Worm (Caenorhabditis elegans): ENCODE data around the gene srap-1.

The srap-1 gene

DNA sequence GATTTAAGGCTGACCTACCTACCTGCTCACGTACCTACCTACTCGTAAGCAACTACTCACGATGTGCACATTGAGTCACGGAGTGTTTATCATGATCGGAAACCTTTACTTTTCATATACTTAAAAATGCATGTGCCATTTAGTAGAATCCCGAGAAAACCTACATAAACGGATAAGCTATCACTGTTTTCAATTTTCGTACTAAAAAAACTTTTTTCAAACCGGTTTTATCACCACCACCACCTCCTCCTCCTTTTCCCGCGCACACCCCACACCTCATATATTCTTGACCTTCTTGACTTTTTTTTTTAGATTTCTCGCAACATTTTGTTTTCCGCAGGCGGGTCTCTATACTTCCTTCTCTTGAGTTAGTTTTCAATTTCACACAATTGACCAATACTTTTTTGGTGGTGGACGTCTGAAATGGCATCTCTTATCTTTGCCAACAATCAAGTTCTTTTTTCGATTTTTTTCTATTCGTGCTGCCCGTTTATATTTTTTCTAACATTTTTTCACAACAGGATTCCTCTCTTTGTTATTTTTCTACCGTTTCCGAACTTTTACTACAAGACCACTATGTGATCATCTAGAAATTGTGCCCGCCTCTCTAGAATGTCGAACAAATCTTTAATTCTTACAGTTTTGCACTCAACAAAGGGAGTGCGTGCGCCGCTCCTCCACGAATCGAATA lies at the start of gene srap-1:
Gene srap-1, plus strand, starts transcription at position 641 of the 691 bp plus-strand sequence.
- TF ChIP-seq ceh-39 (tag; optimal IDR thresholded peaks at IDR 0.05) (no peak), elt-3 (tag; optimal IDR thresholded peaks at IDR 0.05) (no peak), unc-62 (GFP tag; optimal IDR thresholded peaks at IDR 0.05) (no peak), snpc-4 (tag; optimal IDR thresholded peaks at IDR 0.05) (no peak), ceh-83 (GFP tag; optimal IDR thresholded peaks at IDR 0.05) (no peak), mls-2 (tag; optimal IDR thresholded peaks at IDR 0.05) (no peak), blmp-1 (tag; optimal IDR thresholded peaks at IDR 0.05) (no peak), elt-1 (tag; optimal IDR thresholded peaks at IDR 0.05; ENCODE audit: borderline replicate concordance, insufficient read depth) (no peak), tbx-8 (GFP tag; optimal IDR thresholded peaks at IDR 0.05) (no peak), lin-32 (GFP tag; optimal IDR thresholded peaks at IDR 0.05) (no peak), sem-2 (GFP tag; optimal IDR thresholded peaks at IDR 0.05) (no peak), zip-8 (tag; optimal IDR thresholded peaks at IDR 0.05) (no peak), unc-39 (tag; optimal IDR thresholded peaks at IDR 0.05) (no peak), ham-2 (GFP tag; optimal IDR thresholded peaks at IDR 0.05) (no peak), lin-13 (tag; optimal IDR thresholded peaks at IDR 0.05) (no peak), ces-1 (GFP tag; optimal IDR thresholded peaks at IDR 0.05) (no peak), nhr-237 (tag; optimal IDR thresholded peaks at IDR 0.05) (no peak), sptf-1 (tag; optimal IDR thresholded peaks at IDR 0.05) (no peak), hlh-1 (tag; optimal IDR thresholded peaks at IDR 0.05) (no peak), nhr-28 (tag; optimal IDR thresholded peaks at IDR 0.05) (no peak)

ce11 chrII:11153800-11154199 lies 49.2 kb upstream of the srap-1 start:
- TF ChIP-seq lsy-2 (tag; optimal IDR thresholded peaks at IDR 0.05) (no peak), blmp-1 (tag; optimal IDR thresholded peaks at IDR 0.05) (no peak), nhr-237 (tag; optimal IDR thresholded peaks at IDR 0.05) (no peak), ztf-11 (tag; optimal IDR thresholded peaks at IDR 0.05) (no peak), lin-13 (tag; optimal IDR thresholded peaks at IDR 0.05) (no peak), ces-1 (GFP tag; optimal IDR thresholded peaks at IDR 0.05) (no peak), nhr-12 (tag; optimal IDR thresholded peaks at IDR 0.05) (no peak), unc-62 (GFP tag; optimal IDR thresholded peaks at IDR 0.05) (no peak), sptf-1 (tag; optimal IDR thresholded peaks at IDR 0.05) (no peak), pha-4 (tag; optimal IDR thresholded peaks at IDR 0.05) (no peak), ceh-39 (tag; optimal IDR thresholded peaks at IDR 0.05) (no peak), sem-2 (GFP tag; optimal IDR thresholded peaks at IDR 0.05) (no peak), cnd-1 (tag; optimal IDR thresholded peaks at IDR 0.05) (no peak), drap-1 (GFP tag; optimal IDR thresholded peaks at IDR 0.05) (no peak)

DNA sequence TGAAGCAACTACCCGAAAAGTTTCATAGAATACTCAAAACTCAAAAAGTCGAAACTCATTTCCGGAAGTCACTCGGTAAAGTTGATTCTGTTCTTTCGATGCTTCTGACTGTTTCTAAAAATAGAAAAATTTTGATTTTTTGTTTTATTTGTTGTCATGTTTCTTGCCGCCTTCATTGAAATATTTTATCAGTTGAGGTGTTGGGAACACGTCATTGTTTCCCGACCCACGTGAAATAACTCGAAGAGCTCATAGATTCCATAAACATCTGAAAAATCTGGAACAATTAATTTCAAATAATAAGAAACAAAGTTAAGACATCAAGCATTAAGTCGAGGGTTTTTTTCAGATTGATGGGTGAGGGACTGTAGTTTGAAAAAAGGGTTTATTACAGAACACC lies 48.1 kb upstream of the srap-1 start:
- TF ChIP-seq ceh-83 (GFP tag; optimal IDR thresholded peaks at IDR 0.05) (no peak), nhr-28 (tag; optimal IDR thresholded peaks at IDR 0.05) (no peak), ces-1 (GFP tag; optimal IDR thresholded peaks at IDR 0.05) (no peak), lin-13 (tag; optimal IDR thresholded peaks at IDR 0.05) (no peak), sptf-1 (tag; optimal IDR thresholded peaks at IDR 0.05) (no peak), cnd-1 (tag; optimal IDR thresholded peaks at IDR 0.05) (no peak), unc-62 (GFP tag; optimal IDR thresholded peaks at IDR 0.05) (no peak), blmp-1 (tag; optimal IDR thresholded peaks at IDR 0.05) (no peak), pha-4 (tag; optimal IDR thresholded peaks at IDR 0.05) (no peak), M03D4.4 (tag; optimal IDR thresholded peaks at IDR 0.05) (no peak)

DNA sequence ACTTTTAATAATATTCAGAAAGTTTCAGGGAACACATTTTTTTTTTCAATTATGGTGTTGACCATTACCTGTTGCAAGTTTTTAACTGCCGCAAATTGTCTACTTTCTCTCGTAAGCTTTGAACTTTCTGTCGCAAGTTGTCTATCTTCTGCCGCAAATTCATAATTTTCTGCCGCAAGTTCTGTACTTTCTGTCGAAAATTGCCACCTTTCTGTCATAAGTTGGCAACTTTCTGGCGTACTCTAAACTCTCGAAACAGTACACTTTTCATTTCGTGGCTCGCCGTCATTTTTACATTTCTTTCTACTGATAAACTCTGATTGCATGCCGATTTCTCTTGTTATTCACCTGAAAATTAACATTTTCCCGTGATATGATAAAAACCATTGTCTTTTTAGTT lies 47.6 kb upstream of the srap-1 start:
- no peak for TF ChIP-seq ceh-43 (GFP tag; optimal IDR thresholded peaks at IDR 0.05)
- TF ChIP-seq sem-2 (GFP tag; optimal IDR thresholded peaks at IDR 0.05), result no peak
- no peak for TF ChIP-seq bed-3 (GFP tag; optimal IDR thresholded peaks at IDR 0.05)
- TF ChIP-seq nhr-237 (tag; optimal IDR thresholded peaks at IDR 0.05), result no peak
- no peak for TF ChIP-seq elt-1 (tag; optimal IDR thresholded peaks at IDR 0.05; ENCODE audit: borderline replicate concordance, insufficient read depth)
- TF ChIP-seq drap-1 (GFP tag; optimal IDR thresholded peaks at IDR 0.05), result no peak
- no peak for TF ChIP-seq hlh-1 (tag; optimal IDR thresholded peaks at IDR 0.05)

ce11 chrII:11156160-11156559 lies 46.9 kb upstream of the srap-1 start:
- TF ChIP-seq ztf-11 (tag; optimal IDR thresholded peaks at IDR 0.05), result no peak
- TF ChIP-seq mep-1 (tag; optimal IDR thresholded peaks at IDR 0.05), result no peak
- TF ChIP-seq sptf-1 (tag; optimal IDR thresholded peaks at IDR 0.05), result no peak
- TF ChIP-seq lin-32 (GFP tag; optimal IDR thresholded peaks at IDR 0.05), result no peak
- no peak for TF ChIP-seq flh-1 (GFP tag; optimal IDR thresholded peaks at IDR 0.05)
- TF ChIP-seq lsy-2 (tag; optimal IDR thresholded peaks at IDR 0.05), result no peak
- no peak for TF ChIP-seq zip-8 (tag; optimal IDR thresholded peaks at IDR 0.05)
- TF ChIP-seq nhr-237 (tag; optimal IDR thresholded peaks at IDR 0.05), result no peak
- TF ChIP-seq ceh-43 (GFP tag; optimal IDR thresholded peaks at IDR 0.05), result no peak
- TF ChIP-seq hlh-1 (tag; optimal IDR thresholded peaks at IDR 0.05), result no peak
- no peak for TF ChIP-seq nhr-76 (tag; optimal IDR thresholded peaks at IDR 0.05)
- no peak for TF ChIP-seq elt-1 (tag; optimal IDR thresholded peaks at IDR 0.05; ENCODE audit: borderline replicate concordance, insufficient read depth)
- TF ChIP-seq elt-3 (tag; optimal IDR thresholded peaks at IDR 0.05), result no peak
- no peak for TF ChIP-seq drap-1 (GFP tag; optimal IDR thresholded peaks at IDR 0.05)
- TF ChIP-seq unc-62 (GFP tag; optimal IDR thresholded peaks at IDR 0.05), result no peak
- no peak for TF ChIP-seq ham-2 (GFP tag; optimal IDR thresholded peaks at IDR 0.05)
- TF ChIP-seq sem-2 (GFP tag; optimal IDR thresholded peaks at IDR 0.05), result no peak
- no peak for TF ChIP-seq unc-120 (tag; optimal IDR thresholded peaks at IDR 0.05; ENCODE audit: poor library complexity, severe bottlenecking)
- TF ChIP-seq ceh-83 (GFP tag; optimal IDR thresholded peaks at IDR 0.05), result no peak

Data from whole organism, mixed stage, embryonic.